Fruit fly (Drosophila melanogaster) S2 (cell line): Measurements from ENCODE around the gene Ktch.

Experiments used
- CG8478 ChIP-seq: fragments of >200 bp; optimal IDR thresholded peaks from 2 replicates; lab custom pipeline; 2018
- CTCF ChIP-seq, 2 experiments: fragments of >200 bp; optimal IDR thresholded peaks; 2 replicates each; lab custom pipeline; 2018

DNA sequence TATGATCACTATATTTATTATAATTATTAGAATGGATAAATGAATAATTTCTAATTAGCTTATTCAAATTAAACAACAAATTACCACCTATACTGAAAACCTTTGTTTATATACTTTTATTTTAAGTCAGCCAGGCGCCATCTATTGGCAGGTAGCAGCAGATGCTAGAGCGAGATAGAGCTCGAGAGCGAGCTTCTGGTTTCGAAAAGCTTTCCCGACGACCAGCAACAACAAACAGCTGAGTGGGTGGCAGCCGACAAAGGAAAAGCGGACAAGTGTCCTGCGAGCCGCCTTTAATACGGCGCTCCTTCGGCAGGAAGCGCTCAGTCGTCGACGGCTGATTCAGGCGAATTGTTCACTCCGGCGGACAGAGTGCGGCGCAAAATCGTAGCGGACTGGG, 3.6 kb upstream of the Ktch start, which contains the start of gene Gycbeta100B:
- peak; percentile 66 to 67 for TF ChIP-seq CTCF (optimal IDR thresholded peaks at IDR 0.05; lab: Kevin White, UChicago)
- TF ChIP-seq CG8478, result no peak
